Fruit fly (Drosophila melanogaster) whole organism, embryonic: ENCODE measurements around the gene Rab14.
A peak's percentile ranks its signal among the peaks of the same experiment; 100 is the strongest.

Experiments
- Blimp-1 ChIP-seq: fragments of 200-800 bp; sonication (Bioruptor generic); optimal IDR thresholded peaks from 3 replicates; lab custom pipeline; 2018; ENCODE audit warnings: missing biosample characterization, missing genetic modification characterization, mild to moderate bottlenecking, moderate library complexity, missing genetic modification reagents
- CG10462 ChIP-seq: fragments of 200-800 bp; sonication (Bioruptor generic); optimal IDR thresholded peaks from 2 replicates; lab custom pipeline; 2016; ENCODE audit warnings: missing biosample characterization, missing genetic modification characterization
- CG11723 ChIP-seq: fragments of 200-800 bp; sonication (Bioruptor generic); optimal IDR thresholded peaks from 2 replicates; lab custom pipeline; 2017; ENCODE audit warnings: missing biosample characterization, mild to moderate bottlenecking, missing genetic modification characterization
- CG12659 ChIP-seq: fragments of 200-800 bp; sonication (Bioruptor generic); optimal IDR thresholded peaks from 3 replicates; lab custom pipeline; 2017; ENCODE audit warnings: mild to moderate bottlenecking, missing biosample characterization, missing genetic modification reagents, missing genetic modification characterization
- CG1529 ChIP-seq: fragments of 200-800 bp; sonication (Bioruptor generic); optimal IDR thresholded peaks from 3 replicates; lab custom pipeline; 2018; ENCODE audit warnings: missing biosample characterization, missing genetic modification characterization
- CG16863 ChIP-seq: fragments of 200-800 bp; sonication (Bioruptor generic); optimal IDR thresholded peaks from 3 replicates; lab custom pipeline; 2016; ENCODE audit warnings: missing biosample characterization, missing genetic modification characterization
- CG17186 ChIP-seq: fragments of 200-800 bp; sonication (Bioruptor generic); optimal IDR thresholded peaks from 3 replicates; lab custom pipeline; 2017; ENCODE audit warnings: missing biosample characterization, missing genetic modification reagents, missing genetic modification characterization
- CG17802 ChIP-seq: fragments of 200-800 bp; sonication (Bioruptor generic); optimal IDR thresholded peaks from 2 replicates; lab custom pipeline; 2018; ENCODE audit warnings: missing biosample characterization, mild to moderate bottlenecking, missing genetic modification characterization, moderate library complexity
- CG18476 ChIP-seq: fragments of 200-800 bp; sonication (Bioruptor generic); optimal IDR thresholded peaks from 2 replicates; lab custom pipeline; 2016; ENCODE audit warnings: missing biosample characterization, mild to moderate bottlenecking, missing genetic modification characterization
- CG2116 ChIP-seq: fragments of 200-800 bp; sonication (Bioruptor generic); optimal IDR thresholded peaks from 3 replicates; lab custom pipeline; 2018; ENCODE audit warnings: missing biosample characterization, mild to moderate bottlenecking, missing genetic modification characterization
- CG30403 ChIP-seq: fragments of 200-800 bp; sonication (Bioruptor generic); optimal IDR thresholded peaks from 3 replicates; lab custom pipeline; 2016; ENCODE audit warnings: missing biosample characterization, missing genetic modification characterization
- CG33557 ChIP-seq: fragments of 200-800 bp; sonication (Bioruptor generic); optimal IDR thresholded peaks from 2 replicates; lab custom pipeline; 2019; ENCODE audit warnings: missing biosample characterization, mild to moderate bottlenecking, missing genetic modification characterization, moderate library complexity
- CG7987 ChIP-seq: fragments of 200-800 bp; sonication (Bioruptor generic); optimal IDR thresholded peaks from 2 replicates; lab custom pipeline; 2018; ENCODE audit warnings: missing biosample characterization, mild to moderate bottlenecking, missing genetic modification characterization, moderate library complexity
- CG8281 ChIP-seq: fragments of 200-800 bp; sonication (Bioruptor generic); optimal IDR thresholded peaks from 2 replicates; lab custom pipeline; 2018; ENCODE audit warnings: missing biosample characterization, mild to moderate bottlenecking, missing genetic modification characterization, moderate library complexity
- CG8290 ChIP-seq, 3 experiments: fragments of 200-800 bp; sonication (Bioruptor generic); optimal IDR thresholded peaks; 2 replicates each; lab custom pipeline; 2016 to 2019; ENCODE audit warnings: missing biosample characterization in 3 of 3, missing genetic modification characterization in 3 of 3, mild to moderate bottlenecking in 2 of 3, moderate library complexity in 1 of 3
- CG8924 ChIP-seq: fragments of 200-800 bp; optimal IDR thresholded peaks from 3 replicates; lab custom pipeline; 2019; ENCODE audit warnings: missing biosample characterization, mild to moderate bottlenecking, missing genetic modification characterization, moderate library complexity
- CG9727 ChIP-seq: fragments of 200-800 bp; sonication (Bioruptor generic); optimal IDR thresholded peaks from 3 replicates; lab custom pipeline; 2017; ENCODE audit warnings: missing biosample characterization, mild to moderate bottlenecking, missing genetic modification characterization
- Dad ChIP-seq: fragments of 200-800 bp; sonication (Bioruptor generic); optimal IDR thresholded peaks from 3 replicates; lab custom pipeline; 2016; ENCODE audit warnings: missing biosample characterization, missing genetic modification characterization
- Doc3 ChIP-seq: fragments of 200-800 bp; sonication (Bioruptor generic); IDR thresholded peaks from 3 replicates; pipeline ENCODE4 v1.3.6; 2022; ENCODE audit warnings: missing biosample characterization, missing genetic modification characterization; ENCODE audit not compliant: partially characterized antibody
- E2f1 ChIP-seq: fragments of 200-800 bp; sonication (Bioruptor generic); IDR thresholded peaks from 2 replicates; pipeline ENCODE4 v1.3.6; 2022; ENCODE audit warnings: missing biosample characterization, missing genetic modification characterization
- ERR ChIP-seq: fragments of 200-800 bp; sonication (Bioruptor generic); optimal IDR thresholded peaks from 2 replicates; lab custom pipeline; 2016; ENCODE audit warnings: missing biosample characterization, missing genetic modification characterization
- Gsc ChIP-seq: fragments of 200-800 bp; sonication (Bioruptor generic); IDR thresholded peaks from 2 replicates; pipeline ENCODE4 v1.3.6; 2022; ENCODE audit warnings: missing biosample characterization, missing genetic modification characterization
- H15 ChIP-seq: fragments of 200-800 bp; sonication (Bioruptor generic); IDR thresholded peaks from 3 replicates; pipeline ENCODE4 v1.3.6; 2022; ENCODE audit warnings: missing biosample characterization, missing genetic modification characterization
- H2.0 ChIP-seq: fragments of 200-800 bp; sonication (Bioruptor generic); IDR thresholded peaks from 2 replicates; pipeline ENCODE4 v1.3.6; 2022; ENCODE audit warnings: missing biosample characterization, missing genetic modification characterization
- Hsf ChIP-seq: fragments of 200-800 bp; sonication (Bioruptor generic); optimal IDR thresholded peaks from 3 replicates; lab custom pipeline; 2016; ENCODE audit warnings: missing biosample characterization, missing genetic modification characterization
- Mes4 ChIP-seq: fragments of 200-800 bp; sonication (Bioruptor generic); optimal IDR thresholded peaks from 2 replicates; lab custom pipeline; 2016; ENCODE audit warnings: missing biosample characterization, missing genetic modification characterization
- NfI ChIP-seq: fragments of 200-800 bp; sonication (Bioruptor generic); optimal IDR thresholded peaks from 3 replicates; lab custom pipeline; 2018; ENCODE audit warnings: missing biosample characterization, mild to moderate bottlenecking, missing genetic modification characterization, moderate library complexity
- Opbp ChIP-seq: fragments of 200-800 bp; sonication (Bioruptor generic); IDR thresholded peaks from 3 replicates; pipeline ENCODE4 v1.3.6; 2022; ENCODE audit warnings: missing biosample characterization, missing genetic modification characterization; ENCODE audit not compliant: partially characterized antibody
- Rfx ChIP-seq: fragments of 200-800 bp; sonication (Bioruptor generic); IDR thresholded peaks from 2 replicates; pipeline ENCODE4 v1.3.6; 2022; ENCODE audit warnings: missing biosample characterization, missing genetic modification characterization
- TFAM ChIP-seq: fragments of 200-800 bp; sonication (Bioruptor generic); optimal IDR thresholded peaks from 2 replicates; lab custom pipeline; 2017; ENCODE audit warnings: missing biosample characterization, missing genetic modification characterization, inconsistent platforms
- bsh ChIP-seq, 2 experiments: fragments of 200-800 bp; sonication (Bioruptor generic); optimal IDR thresholded peaks; 2 replicates each; lab custom pipeline; 2017 to 2018; ENCODE audit warnings: mild to moderate bottlenecking in 2 of 2, missing biosample characterization in 2 of 2, missing genetic modification characterization in 2 of 2, moderate library complexity in 1 of 2
- cg ChIP-seq: fragments of 200-800 bp; sonication (Bioruptor generic); optimal IDR thresholded peaks from 3 replicates; lab custom pipeline; 2019; ENCODE audit warnings: missing biosample characterization, mild to moderate bottlenecking, missing genetic modification characterization, moderate library complexity
- chn ChIP-seq: fragments of 200-800 bp; sonication (Bioruptor generic); optimal IDR thresholded peaks from 2 replicates; lab custom pipeline; 2016; ENCODE audit warnings: missing biosample characterization, missing genetic modification characterization
- dmrt99B ChIP-seq: fragments of 200-800 bp; sonication (Bioruptor generic); optimal IDR thresholded peaks from 2 replicates; lab custom pipeline; 2018; ENCODE audit warnings: missing biosample characterization, mild to moderate bottlenecking, missing genetic modification characterization, moderate library complexity
- fd64A ChIP-seq: fragments of 200-800 bp; sonication (Bioruptor generic); optimal IDR thresholded peaks from 3 replicates; lab custom pipeline; 2018; ENCODE audit warnings: missing biosample characterization, mild to moderate bottlenecking, missing genetic modification characterization
- gcm2 ChIP-seq: fragments of 200-800 bp; sonication (Bioruptor generic); optimal IDR thresholded peaks from 2 replicates; lab custom pipeline; 2016; ENCODE audit warnings: missing biosample characterization, missing genetic modification characterization
- hkb ChIP-seq, 2 experiments: fragments of 200-800 bp in 1 of 2; fragments of >200 bp in 1 of 2; sonication (Bioruptor generic) in 1 of 2; IDR thresholded peaks in 1 of 2; optimal IDR thresholded peaks in 1 of 2; 2 replicates each; pipeline versions ENCODE4 v1.3.6 to Lab custom; 2017 to 2022; ENCODE audit warnings: missing biosample characterization in 1 of 2, missing genetic modification characterization in 1 of 2
- lilli ChIP-seq: fragments of 200-800 bp; sonication (Bioruptor generic); optimal IDR thresholded peaks from 3 replicates; lab custom pipeline; 2016; ENCODE audit warnings: missing biosample characterization, missing genetic modification characterization
- luna ChIP-seq: fragments of 200-800 bp; sonication (Bioruptor generic); optimal IDR thresholded peaks from 2 replicates; lab custom pipeline; 2016; ENCODE audit warnings: missing biosample characterization, missing genetic modification characterization
- nerfin-2 ChIP-seq: fragments of 200-800 bp; sonication (Bioruptor generic); IDR thresholded peaks from 2 replicates; pipeline ENCODE4 v1.3.6; 2022; ENCODE audit warnings: missing biosample characterization, missing genetic modification characterization; ENCODE audit not compliant: partially characterized antibody
- pan ChIP-seq, 4 experiments: fragments of >200 bp in 3 of 4; fragments of 200-800 bp in 1 of 4; sonication (Bioruptor generic) in 1 of 4; optimal IDR thresholded peaks in 3 of 4; IDR thresholded peaks in 1 of 4; 2 replicates each; pipeline versions ENCODE4 v1.3.6 to Lab custom; 2017 to 2022; ENCODE audit warnings: missing biosample characterization in 2 of 4, missing genetic modification characterization in 2 of 4, mixed read lengths in 1 of 4
- peb ChIP-seq: fragments of 200-800 bp; sonication (Bioruptor generic); IDR thresholded peaks from 2 replicates; pipeline ENCODE4 v1.3.6; 2022; ENCODE audit warnings: missing biosample characterization, missing genetic modification characterization
- salm ChIP-seq: fragments of 200-800 bp; sonication (Bioruptor generic); optimal IDR thresholded peaks from 2 replicates; lab custom pipeline; 2018; ENCODE audit warnings: missing biosample characterization, mild to moderate bottlenecking, missing genetic modification characterization
- tap ChIP-seq: fragments of 200-800 bp; optimal IDR thresholded peaks from 3 replicates; lab custom pipeline; 2019; ENCODE audit warnings: missing biosample characterization, mild to moderate bottlenecking, missing genetic modification characterization, moderate library complexity
- trh ChIP-seq: fragments of 200-800 bp; sonication (Bioruptor generic); optimal IDR thresholded peaks from 2 replicates; lab custom pipeline; 2016; ENCODE audit warnings: missing biosample characterization, missing genetic modification characterization
- ttk ChIP-seq: fragments of 200-800 bp; sonication (Bioruptor generic); IDR thresholded peaks from 2 replicates; pipeline ENCODE4 v2.1.2; 2022; ENCODE audit warnings: missing biosample characterization, missing genetic modification characterization
- unpg ChIP-seq: fragments of 200-800 bp; sonication (Bioruptor generic); optimal IDR thresholded peaks from 3 replicates; lab custom pipeline; 2018; ENCODE audit warnings: missing biosample characterization, mild to moderate bottlenecking, missing genetic modification characterization, moderate library complexity

Rab14 gene

DNA sequence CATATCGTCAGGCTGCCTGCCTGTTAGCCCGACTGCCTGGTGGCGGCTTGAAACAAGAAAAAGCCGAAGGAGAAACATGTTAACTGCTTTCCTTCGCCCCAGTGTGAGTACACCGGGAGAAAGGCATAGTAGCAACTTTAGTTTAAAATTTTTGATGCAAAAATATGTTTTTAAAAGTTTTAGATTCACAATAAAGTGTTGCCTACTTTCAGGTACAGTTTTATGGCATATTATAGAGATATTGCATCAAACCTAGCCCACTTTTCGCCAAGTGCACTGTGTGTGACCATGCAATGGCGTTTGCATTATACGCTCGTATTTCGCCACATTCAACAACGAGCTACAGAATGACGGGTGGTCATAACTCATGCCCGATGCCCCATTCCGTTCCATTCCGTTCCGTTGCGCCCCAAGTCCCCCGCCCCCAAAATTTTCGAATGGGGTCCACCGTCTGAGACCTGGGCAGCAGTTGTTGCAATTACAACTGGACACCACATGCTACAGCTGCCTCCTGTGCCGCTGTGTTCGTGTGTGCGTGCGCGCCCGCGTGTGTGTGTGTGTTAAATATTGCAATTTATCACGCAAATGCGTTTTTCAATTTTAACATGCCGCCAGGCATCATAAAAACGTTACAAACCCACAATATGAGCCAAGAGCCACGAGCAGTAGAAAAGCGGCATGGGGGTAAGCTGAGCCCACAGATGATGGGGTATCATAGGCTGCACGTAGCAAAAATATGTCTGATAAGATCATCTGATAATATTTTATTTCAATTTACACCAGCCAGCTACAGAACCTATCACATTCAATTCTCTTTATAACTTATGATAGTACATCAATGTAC, 15.2 kb downstream of the Rab14 start (continued):
- TF ChIP-seq ERR (no peak), CG30403 (peak; percentile 28), CG16863 (GFP tag; lab: Kevin White, UChicago) (peak; percentile 14), chn (no peak), CG8281 (tag; lab: Kevin White, UChicago) (no peak), Doc3 (GFP tag; lab: Robert Waterston, UW) (no peak), luna (no peak), Rfx (GFP tag; lab: Robert Waterston, UW) (no peak), Opbp (GFP tag; lab: Robert Waterston, UW) (no peak), pan (optimal IDR thresholded peaks at IDR 0.05; lab: Kevin White, UChicago) (no peak), pan (GFP tag; optimal IDR thresholded peaks at IDR 0.05 in 1 of 2, IDR thresholded peaks at IDR 0.05 in 1 of 2) (peak in 1 of 2 experiments; percentile 38), NfI (GFP tag; lab: Kevin White, UChicago) (no peak), CG11723 (GFP tag; lab: Kevin White, UChicago) (no peak), Dad (GFP tag; lab: Kevin White, UChicago) (no peak), peb (no peak), CG18476 (GFP tag; lab: Kevin White, UChicago) (no peak), gcm2 (GFP tag; lab: Kevin White, UChicago) (no peak), CG1529 (GFP tag; lab: Kevin White, UChicago) (no peak), Blimp-1 (GFP tag; lab: Kevin White, UChicago) (peak; percentile 38), dmrt99B (peak; percentile 32), trh (no peak), CG12659 (GFP tag; lab: Kevin White, UChicago) (no peak), unpg (peak; percentile 37), lilli (GFP tag; lab: Kevin White, UChicago) (no peak), H2.0 (GFP tag; lab: Robert Waterston, UW) (no peak), cg (GFP tag; lab: Kevin White, UChicago) (no peak), Hsf (peak; percentile 32), CG17186 (GFP tag; lab: Kevin White, UChicago) (no peak), CG7987 (GFP tag; lab: Kevin White, UChicago) (no peak), CG2116 (no peak), nerfin-2 (GFP tag; lab: Robert Waterston, UW) (no peak), salm (tag; lab: Kevin White, UChicago) (no peak), Gsc (GFP tag; lab: Robert Waterston, UW) (no peak), ttk (GFP tag; lab: Robert Waterston, UW) (peak; percentile 49; the same call in 1 of the 2 replicates), fd64A (GFP tag; lab: Kevin White, UChicago) (no peak), CG33557 (GFP tag; lab: Kevin White, UChicago) (no peak), Mes4 (GFP tag; lab: Kevin White, UChicago) (no peak), CG8924 (tag; lab: Kevin White, UChicago) (no peak), CG10462 (GFP tag; lab: Kevin White, UChicago) (no peak), CG17802 (tag; lab: Kevin White, UChicago) (no peak), tap (no peak), hkb (optimal IDR thresholded peaks at IDR 0.05; lab: Kevin White, UChicago) (no peak), hkb (GFP tag; IDR thresholded peaks at IDR 0.05; lab: Robert Waterston, UW) (0 out of 2 replicates have a peak, but pooled peaks have one; percentile 27), CG9727 (GFP tag; lab: Kevin White, UChicago) (peak; percentile 15), CG8290 (GFP tag; optimal IDR thresholded peaks at IDR 0.05; lab: Kevin White, UChicago) (no peak), CG8290 (tag; optimal IDR thresholded peaks at IDR 0.05; lab: Kevin White, UChicago) (peak in 1 of 2 experiments; percentile 35), E2f1 (no peak), H15 (GFP tag; lab: Robert Waterston, UW) (no peak), TFAM (GFP tag; lab: Kevin White, UChicago) (no peak), bsh (GFP tag; optimal IDR thresholded peaks at IDR 0.05; lab: Kevin White, UChicago) (peak; percentile 41 to 72)
